Worm (Caenorhabditis elegans): ENCODE measurements around the gene lgc-45.

DNA sequence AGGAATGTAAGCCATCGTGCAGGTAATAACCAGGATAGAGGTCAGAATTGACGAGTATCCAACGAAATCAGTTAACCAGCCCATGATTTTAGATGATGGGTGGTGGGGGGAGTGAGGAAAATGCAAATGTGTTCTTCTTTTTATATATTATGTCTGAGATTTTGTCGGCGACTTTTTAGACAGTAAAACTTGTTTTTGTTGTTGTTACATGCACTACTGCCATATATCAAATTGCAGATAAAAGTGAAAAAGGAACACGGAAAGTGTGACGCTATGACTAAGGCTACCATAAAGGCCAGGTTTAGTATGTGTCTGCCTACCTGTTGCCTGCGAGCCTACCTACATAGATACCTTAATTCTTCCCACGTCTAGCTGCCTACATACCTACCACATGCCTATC is 33.2 kb upstream of the lgc-45 start, which contains the start of gene col-72:
- no peak for TF ChIP-seq elt-2 (tag; optimal IDR thresholded peaks at IDR 0.05)
- TF ChIP-seq nfya-1 (tag; optimal IDR thresholded peaks at IDR 0.05; ENCODE audit: insufficient read depth): no peak
- TF ChIP-seq nhr-11 (tag; optimal IDR thresholded peaks at IDR 0.05): no peak
- TF ChIP-seq nhr-76 (tag; optimal IDR thresholded peaks at IDR 0.05): no peak
- no peak for TF ChIP-seq nhr-12 (tag; optimal IDR thresholded peaks at IDR 0.05)
- TF ChIP-seq aly-2 (tag; optimal IDR thresholded peaks at IDR 0.05): no peak
- no peak for TF ChIP-seq lin-15B (tag; optimal IDR thresholded peaks at IDR 0.05)
